Worm (Caenorhabditis elegans): ENCODE results near the gene Y54G2A.73.

The Y54G2A.73 gene

DNA sequence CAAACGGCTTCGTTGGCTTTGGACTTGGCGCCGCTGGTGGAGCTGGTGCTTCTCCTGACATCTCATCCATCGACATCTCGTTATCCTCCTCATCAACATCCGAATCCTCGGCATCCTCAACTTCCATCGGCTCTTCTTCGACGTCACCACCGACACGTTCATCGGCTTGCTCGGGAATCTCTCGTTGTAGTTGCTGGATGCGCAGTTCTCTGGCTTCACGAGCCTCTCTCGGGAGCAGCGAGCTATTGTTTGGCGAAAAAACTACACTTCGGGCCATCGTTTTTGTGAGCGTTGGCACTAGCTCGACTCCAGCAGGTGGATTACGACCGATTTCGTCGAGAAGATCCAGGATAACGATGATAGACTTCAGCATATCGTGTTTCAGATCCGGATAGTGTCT, 37.3 kb upstream of the Y54G2A.73 start:
- TF ChIP-seq ceh-34 (tag; optimal IDR thresholded peaks at IDR 0.05) (no peak), ceh-30 (tag; optimal IDR thresholded peaks at IDR 0.05) (no peak), fax-1 (tag; optimal IDR thresholded peaks at IDR 0.05) (no peak), ztf-16 (tag; optimal IDR thresholded peaks at IDR 0.05) (no peak), nhr-232 (tag; optimal IDR thresholded peaks at IDR 0.05) (no peak), mec-3 (tag; optimal IDR thresholded peaks at IDR 0.05; ENCODE audit: borderline replicate concordance) (no peak), pax-1 (tag; optimal IDR thresholded peaks at IDR 0.05) (no peak), unc-3 (GFP tag; conservative IDR thresholded peaks at IDR 0.05) (no peak), unc-3 (tag; optimal IDR thresholded peaks at IDR 0.05) (no peak), ceh-22 (tag; optimal IDR thresholded peaks at IDR 0.05) (no peak), ceh-48 (tag; optimal IDR thresholded peaks at IDR 0.05) (no peak), C38D4.7 (GFP tag; optimal IDR thresholded peaks at IDR 0.05) (no peak), sdc-2 (tag; optimal IDR thresholded peaks at IDR 0.05) (no peak), nhr-11 (tag; optimal IDR thresholded peaks at IDR 0.05) (no peak), dmd-4 (tag; optimal IDR thresholded peaks at IDR 0.05; ENCODE audit: borderline replicate concordance) (no peak), che-1 (tag; optimal IDR thresholded peaks at IDR 0.05) (no peak), ref-2 (tag; optimal IDR thresholded peaks at IDR 0.05) (no peak), pha-2 (tag; optimal IDR thresholded peaks at IDR 0.05) (no peak)

DNA sequence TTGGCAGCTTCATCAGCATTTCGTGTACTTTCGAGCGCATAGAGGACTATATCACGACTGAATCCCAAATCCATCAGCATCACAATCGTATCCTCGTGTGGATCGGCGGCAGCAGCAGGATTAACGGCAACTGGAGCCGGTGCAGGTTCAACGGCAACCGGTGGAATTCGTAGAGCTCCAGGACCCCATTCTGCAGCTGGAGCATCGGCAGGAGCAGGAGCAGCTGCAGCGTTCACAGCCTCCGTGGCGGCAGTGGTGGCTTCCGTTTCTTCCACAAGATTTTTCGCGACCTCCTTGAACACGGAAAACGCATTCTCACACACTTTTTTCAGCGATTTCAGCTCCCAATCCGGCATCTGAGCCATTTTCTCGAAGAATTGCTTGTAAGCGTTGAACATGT, 35.5 kb upstream of the Y54G2A.73 start:
- no peak for TF ChIP-seq hlh-6 (tag; optimal IDR thresholded peaks at IDR 0.05)
- TF ChIP-seq gmeb-2 (tag; optimal IDR thresholded peaks at IDR 0.05): no peak
- TF ChIP-seq mec-3 (tag; optimal IDR thresholded peaks at IDR 0.05; ENCODE audit: borderline replicate concordance): no peak
- no peak for TF ChIP-seq pag-3 (tag; optimal IDR thresholded peaks at IDR 0.05; ENCODE audit: borderline replicate concordance)
- no peak for TF ChIP-seq unc-42 (tag; optimal IDR thresholded peaks at IDR 0.05)
- TF ChIP-seq Y22D7AL.16 (tag; optimal IDR thresholded peaks at IDR 0.05): no peak
- TF ChIP-seq fkh-10 (GFP tag; optimal IDR thresholded peaks at IDR 0.05): no peak
- no peak for TF ChIP-seq sdc-2 (tag; optimal IDR thresholded peaks at IDR 0.05)
- no peak for TF ChIP-seq ets-4 (tag; optimal IDR thresholded peaks at IDR 0.05)
- no peak for TF ChIP-seq nfya-1 (tag; optimal IDR thresholded peaks at IDR 0.05)

DNA sequence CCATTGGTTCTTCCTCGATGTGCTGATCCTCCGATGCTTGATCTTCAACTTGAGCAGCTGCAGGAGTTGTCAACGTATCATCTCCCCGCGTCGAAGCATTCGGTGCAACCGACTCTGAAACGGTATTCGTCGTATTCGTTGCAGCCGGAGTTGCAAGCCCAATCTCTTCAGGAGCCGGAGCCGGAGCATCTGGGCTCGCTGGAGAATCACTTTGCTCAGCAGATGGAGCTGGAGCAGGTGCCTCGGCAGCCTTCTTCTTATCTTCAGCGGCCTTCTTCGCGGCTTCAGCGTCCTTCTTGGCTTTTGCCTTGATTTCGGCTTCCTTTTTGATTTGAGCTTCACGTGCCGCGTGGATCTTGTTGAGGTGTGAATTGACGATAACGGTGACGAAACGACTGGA, 30.0 kb upstream of the Y54G2A.73 start:
- TF ChIP-seq ref-2 (tag; optimal IDR thresholded peaks at IDR 0.05): no peak

DNA sequence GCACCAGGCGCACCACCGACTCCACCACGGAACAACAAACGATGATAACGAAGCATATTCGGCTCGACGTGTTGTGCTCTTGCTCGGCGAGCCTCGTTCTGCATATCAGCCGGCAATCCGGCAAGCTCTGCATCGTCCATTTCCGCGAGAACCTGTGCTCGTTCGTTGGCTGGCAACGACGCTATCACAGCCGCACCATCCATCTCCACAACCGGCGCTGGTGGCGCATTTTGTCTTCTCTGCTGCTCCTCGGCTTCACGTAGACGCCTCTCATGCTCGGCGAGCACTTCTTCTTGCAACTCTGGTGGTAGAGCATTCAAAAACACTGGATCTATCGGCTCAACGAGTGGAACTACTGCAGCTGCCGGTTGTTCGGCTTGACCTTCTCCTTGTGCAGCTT, 29.2 kb upstream of the Y54G2A.73 start:
- TF ChIP-seq C08G9.2 (tag; optimal IDR thresholded peaks at IDR 0.05) (peak; percentile 10), syd-9 (tag; optimal IDR thresholded peaks at IDR 0.05) (no peak)

DNA sequence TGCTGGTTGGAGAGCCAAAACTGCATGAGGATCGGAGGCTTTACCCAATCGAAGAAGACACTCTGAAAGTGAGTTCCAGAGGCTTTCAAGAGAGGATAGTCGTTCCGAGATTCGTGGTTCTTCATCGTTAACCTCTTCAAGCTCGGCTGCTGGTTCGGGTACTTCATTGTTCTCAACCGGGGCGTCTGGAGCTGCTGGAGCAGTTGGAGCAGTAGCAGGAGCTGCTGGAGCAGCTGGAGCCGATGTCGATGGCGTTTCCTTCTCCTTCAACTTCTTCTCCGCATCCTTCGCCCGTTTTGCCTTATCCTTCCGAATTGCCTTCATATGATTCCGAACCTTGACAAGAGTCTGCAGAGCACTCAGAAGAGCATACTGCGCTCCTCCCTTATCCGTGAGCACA, 26.7 kb upstream of the Y54G2A.73 start:
- no peak for TF ChIP-seq ceh-6 (GFP tag; optimal IDR thresholded peaks at IDR 0.05)
- no peak for TF ChIP-seq unc-3 (GFP tag; conservative IDR thresholded peaks at IDR 0.05)
- TF ChIP-seq unc-3 (tag; optimal IDR thresholded peaks at IDR 0.05): no peak
- no peak for TF ChIP-seq nhr-11 (tag; optimal IDR thresholded peaks at IDR 0.05)
- no peak for TF ChIP-seq nhr-232 (tag; optimal IDR thresholded peaks at IDR 0.05)
- no peak for TF ChIP-seq odd-2 (tag; optimal IDR thresholded peaks at IDR 0.05)
- no peak for TF ChIP-seq npax-4 (tag; optimal IDR thresholded peaks at IDR 0.05)
- no peak for TF ChIP-seq sox-2 (GFP tag; IDR thresholded peaks at IDR 0.05)
- TF ChIP-seq ref-2 (tag; optimal IDR thresholded peaks at IDR 0.05): no peak
- TF ChIP-seq hlh-15 (tag; optimal IDR thresholded peaks at IDR 0.05): no peak
- no peak for TF ChIP-seq che-1 (tag; optimal IDR thresholded peaks at IDR 0.05)
- TF ChIP-seq C38D4.7 (GFP tag; optimal IDR thresholded peaks at IDR 0.05): no peak
- TF ChIP-seq ets-4 (tag; optimal IDR thresholded peaks at IDR 0.05): no peak
- no peak for TF ChIP-seq pag-3 (tag; optimal IDR thresholded peaks at IDR 0.05; ENCODE audit: borderline replicate concordance)
- no peak for TF ChIP-seq unc-86 (tag; optimal IDR thresholded peaks at IDR 0.05)
- no peak for TF ChIP-seq elt-2 (tag; optimal IDR thresholded peaks at IDR 0.05)
- no peak for TF ChIP-seq sdc-2 (tag; optimal IDR thresholded peaks at IDR 0.05)
- no peak for TF ChIP-seq pha-4 (tag; optimal IDR thresholded peaks at IDR 0.05)
- TF ChIP-seq syd-9 (tag; optimal IDR thresholded peaks at IDR 0.05): no peak
- no peak for TF ChIP-seq ceh-45 (GFP tag; IDR thresholded peaks at IDR 0.05)
